Fruit fly (Drosophila melanogaster): Measurements from ENCODE around the gene CG33080.

The CG33080 gene

DNA sequence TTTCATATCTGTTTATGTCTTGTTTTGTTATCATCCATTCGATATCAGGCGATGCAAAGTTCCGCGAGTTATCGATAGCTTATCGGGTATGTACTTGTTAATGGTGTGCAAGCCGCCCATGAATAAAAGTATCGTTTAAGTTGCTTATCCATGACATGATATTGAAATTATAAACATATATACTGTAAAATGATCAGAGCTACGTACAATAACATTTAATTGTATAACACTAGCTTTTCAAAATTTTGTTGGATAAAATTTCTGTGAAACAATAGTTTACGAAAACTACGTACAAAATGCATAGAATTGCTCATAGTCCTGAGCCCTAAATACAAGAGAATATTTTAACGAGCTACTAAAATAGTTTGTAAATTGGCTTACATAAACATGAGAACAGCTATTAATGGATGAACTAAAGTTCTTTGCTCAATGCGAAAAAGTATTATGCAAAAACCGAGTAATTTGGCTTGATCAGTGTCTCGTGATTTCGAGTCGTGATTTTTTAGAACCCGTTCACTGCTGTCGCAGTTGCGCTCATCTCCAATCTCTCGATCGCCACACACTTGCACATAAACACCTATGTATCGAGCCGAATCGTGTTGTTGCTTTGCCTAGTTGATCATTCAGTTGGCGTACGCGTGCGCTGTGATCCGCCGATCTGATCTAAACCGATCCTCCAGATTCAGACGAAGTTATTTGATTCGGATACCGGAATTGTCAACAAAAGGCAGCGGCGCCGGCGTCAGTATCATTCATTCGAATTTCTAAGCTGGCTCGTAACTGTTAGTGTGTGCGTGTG, 28.0 kb downstream of the CG33080 start, which contains the start of the genes PGAP1 and cv (continued):
- TF ChIP-seq lov (optimal IDR thresholded peaks at IDR 0.05) (no peak), lov (GFP tag; IDR thresholded peaks at IDR 0.05) (no peak), CG7556 (GFP tag; optimal IDR thresholded peaks at IDR 0.05) (peak; percentile 18), odd (GFP tag; optimal IDR thresholded peaks at IDR 0.05) (no peak), Oli (tag; optimal IDR thresholded peaks at IDR 0.05) (no peak), CG15601 (tag; optimal IDR thresholded peaks at IDR 0.05) (no peak), cg (GFP tag; optimal IDR thresholded peaks at IDR 0.05) (peak; percentile 92), Spps (tag; optimal IDR thresholded peaks at IDR 0.05) (no peak), CG3995 (GFP tag; optimal IDR thresholded peaks at IDR 0.05) (peak; percentile 95), Sox100B (GFP tag; optimal IDR thresholded peaks at IDR 0.05) (no peak), CG10654 (GFP tag; optimal IDR thresholded peaks at IDR 0.05) (peak; percentile 11), Hmx (GFP tag; optimal IDR thresholded peaks at IDR 0.05) (no peak), cato (GFP tag; optimal IDR thresholded peaks at IDR 0.05; ENCODE audit: borderline replicate concordance) (no peak), Nf-YA (GFP tag; IDR thresholded peaks at IDR 0.05) (no peak), Doc3 (GFP tag; IDR thresholded peaks at IDR 0.05; ENCODE audit: partially characterized antibody) (peak; percentile 73), CG7372 (GFP tag; IDR thresholded peaks at IDR 0.05) (no peak), CoRest (tag; optimal IDR thresholded peaks at IDR 0.05) (peak; percentile 51), dati (GFP tag; IDR thresholded peaks at IDR 0.05) (no peak), CG5245 (GFP tag; optimal IDR thresholded peaks at IDR 0.05) (no peak), Side (GFP tag; optimal IDR thresholded peaks at IDR 0.05) (no peak), CG15696 (tag; optimal IDR thresholded peaks at IDR 0.05) (no peak), CG2889 (GFP tag; IDR thresholded peaks at IDR 0.05) (no peak), vfl (GFP tag; optimal IDR thresholded peaks at IDR 0.05) (no peak), CG10431 (GFP tag; optimal IDR thresholded peaks at IDR 0.05) (no peak), CG34224 (GFP tag; IDR thresholded peaks at IDR 0.05; ENCODE audit: partially characterized antibody) (peak; percentile 76), CG8359 (GFP tag; optimal IDR thresholded peaks at IDR 0.05; ENCODE audit: borderline replicate concordance) (no peak), Deaf1 (tag; optimal IDR thresholded peaks at IDR 0.05) (peak; percentile 59), CG7271 (tag; optimal IDR thresholded peaks at IDR 0.05) (no peak), Chrac-16 (GFP tag; optimal IDR thresholded peaks at IDR 0.05) (peak; percentile 22), kah (GFP tag; optimal IDR thresholded peaks at IDR 0.05) (no peak), HLHmδ (GFP tag; optimal IDR thresholded peaks at IDR 0.05) (no peak), CG32532 (GFP tag; IDR thresholded peaks at IDR 0.05) (peak; percentile 27), Sox102F (GFP tag; optimal IDR thresholded peaks at IDR 0.05) (peak; percentile 14), tup (GFP tag; optimal IDR thresholded peaks at IDR 0.05) (no peak), CG9215 (GFP tag; IDR thresholded peaks at IDR 0.05) (no peak), scrt (GFP tag; optimal IDR thresholded peaks at IDR 0.05) (no peak), esg (GFP tag; conservative IDR thresholded peaks at IDR 0.05) (no peak), CG18476 (GFP tag; optimal IDR thresholded peaks at IDR 0.05) (no peak), tin (GFP tag; optimal IDR thresholded peaks at IDR 0.05) (no peak), Hr39 (optimal IDR thresholded peaks at IDR 0.05) (no peak), nmo (GFP tag; optimal IDR thresholded peaks at IDR 0.05) (peak; percentile 45), kay (GFP tag; optimal IDR thresholded peaks at IDR 0.05) (peak; percentile 25), dm (GFP tag; optimal IDR thresholded peaks at IDR 0.05) (no peak), CG2712 (tag; optimal IDR thresholded peaks at IDR 0.05) (peak; percentile 47), fd102C (GFP tag; optimal IDR thresholded peaks at IDR 0.05) (no peak), Vsx1 (GFP tag; optimal IDR thresholded peaks at IDR 0.05) (no peak), CG8290 (GFP tag; optimal IDR thresholded peaks at IDR 0.05) (no peak), CG8290 (tag; optimal IDR thresholded peaks at IDR 0.05) (no peak), gsb-n (tag; optimal IDR thresholded peaks at IDR 0.05) (no peak), otp (GFP tag; IDR thresholded peaks at IDR 0.05) (no peak), seq (GFP tag; IDR thresholded peaks at IDR 0.05) (no peak)

Measured in whole organism, embryonic.